Fruit fly (Drosophila melanogaster) whole organism, adult: Measurements from ENCODE around the gene CG14142.

Experiments
- CG11617 ChIP-seq: fragments of 200-800 bp; sonication (Bioruptor generic); optimal IDR thresholded peaks from 2 replicates; lab custom pipeline; 2017; ENCODE audit warnings: mild to moderate bottlenecking, missing biosample characterization, missing genetic modification reagents, missing genetic modification characterization
- CG12768 ChIP-seq: fragments of 200-800 bp; sonication (Bioruptor generic); optimal IDR thresholded peaks from 2 replicates; lab custom pipeline; 2017; ENCODE audit warnings: missing biosample characterization, missing genetic modification characterization, mild to moderate bottlenecking, moderate library complexity, missing genetic modification reagents
- CG14711 ChIP-seq: fragments of 200-800 bp; sonication (Bioruptor generic); optimal IDR thresholded peaks from 2 replicates; lab custom pipeline; 2018; ENCODE audit warnings: missing biosample characterization, mild to moderate bottlenecking, missing genetic modification characterization, moderate library complexity
- CG1620 ChIP-seq: fragments of 200-800 bp; sonication (Bioruptor generic); optimal IDR thresholded peaks from 2 replicates; lab custom pipeline; 2016; ENCODE audit warnings: missing biosample characterization, missing genetic modification characterization
- CG33017 ChIP-seq: fragments of 200-800 bp; sonication (Bioruptor generic); optimal IDR thresholded peaks from 2 replicates; lab custom pipeline; 2018; ENCODE audit warnings: missing biosample characterization, mild to moderate bottlenecking, missing genetic modification characterization, moderate library complexity
- CG5204 ChIP-seq: fragments of 200-800 bp; sonication (Bioruptor generic); optimal IDR thresholded peaks from 2 replicates; lab custom pipeline; 2016; ENCODE audit warnings: missing biosample characterization, missing genetic modification characterization
- CG7045 ChIP-seq: fragments of 200-800 bp; sonication (Bioruptor generic); optimal IDR thresholded peaks from 2 replicates; lab custom pipeline; 2017; ENCODE audit warnings: missing biosample characterization, mild to moderate bottlenecking, missing genetic modification characterization
- CG7101 ChIP-seq: fragments of 200-800 bp; sonication (Bioruptor generic); optimal IDR thresholded peaks from 2 replicates; lab custom pipeline; 2018; ENCODE audit warnings: missing biosample characterization, mild to moderate bottlenecking, missing genetic modification characterization, moderate library complexity
- Clk ChIP-seq: fragments of 200-800 bp; sonication (Bioruptor generic); optimal IDR thresholded peaks from 2 replicates; lab custom pipeline; 2017; ENCODE audit warnings: missing biosample characterization, missing genetic modification characterization
- Crg-1 ChIP-seq: fragments of 200-800 bp; sonication (Bioruptor generic); optimal IDR thresholded peaks from 2 replicates; lab custom pipeline; 2016; ENCODE audit warnings: missing biosample characterization, missing genetic modification characterization
- Hr96 ChIP-seq: fragments of 200-800 bp; sonication (Bioruptor generic); optimal IDR thresholded peaks from 2 replicates; lab custom pipeline; 2016; ENCODE audit warnings: missing biosample characterization, missing genetic modification characterization
- Mnt ChIP-seq: fragments of 200-800 bp; sonication (Bioruptor generic); optimal IDR thresholded peaks from 2 replicates; lab custom pipeline; 2016; ENCODE audit warnings: missing biosample characterization, mild to moderate bottlenecking, missing genetic modification characterization
- bab1 ChIP-seq: fragments of 200-800 bp; sonication (Bioruptor generic); optimal IDR thresholded peaks from 3 replicates; lab custom pipeline; 2019; ENCODE audit warnings: missing biosample characterization, mild to moderate bottlenecking, missing genetic modification characterization, moderate library complexity
- cic ChIP-seq: fragments of 200-800 bp; sonication (Bioruptor generic); optimal IDR thresholded peaks from 2 replicates; lab custom pipeline; 2017; ENCODE audit warnings: missing biosample characterization, mild to moderate bottlenecking, missing genetic modification characterization, moderate library complexity
- cnc ChIP-seq, 2 experiments: fragments of >200 bp; optimal IDR thresholded peaks; 2 replicates each; lab custom pipeline; 2017
- kay ChIP-seq: fragments of 200-800 bp; sonication (Bioruptor generic); peaks from one replicate; lab custom pipeline; 2016; ENCODE audit warnings: missing biosample characterization, missing genetic modification characterization, borderline replicate concordance
- ovo ChIP-seq: fragments of 200-800 bp; sonication (Bioruptor generic); optimal IDR thresholded peaks from 2 replicates; lab custom pipeline; 2016; ENCODE audit warnings: missing biosample characterization, missing genetic modification characterization
- pad ChIP-seq: fragments of 200-800 bp; sonication (Bioruptor generic); optimal IDR thresholded peaks from 3 replicates; lab custom pipeline; 2017; ENCODE audit warnings: missing biosample characterization, missing genetic modification characterization, mild to moderate bottlenecking, moderate library complexity, missing genetic modification reagents
- tj ChIP-seq: fragments of 200-800 bp; sonication (Bioruptor generic); optimal IDR thresholded peaks from 3 replicates; lab custom pipeline; 2017; ENCODE audit warnings: missing biosample characterization, mild to moderate bottlenecking, missing genetic modification characterization, moderate library complexity
- toe ChIP-seq: fragments of 200-800 bp; sonication (Bioruptor generic); optimal IDR thresholded peaks from 2 replicates; lab custom pipeline; 2016; ENCODE audit warnings: missing biosample characterization, missing genetic modification characterization

CG14142 gene

dm6 chr3L:11215244-11216121 lies 42.2 kb downstream of the CG14142 start:
- peak; percentile 99 for TF ChIP-seq CG14711 (tag; lab: Kevin White, UChicago)
- peak; percentile 77 for TF ChIP-seq CG11617 (GFP tag; lab: Kevin White, UChicago)
- TF ChIP-seq ovo (GFP tag; lab: Kevin White, UChicago) = no peak
- TF ChIP-seq CG7101 (tag; lab: Kevin White, UChicago) = peak; percentile 88
- TF ChIP-seq cnc (optimal IDR thresholded peaks at IDR 0.05; lab: Kevin White, UChicago) = no peak
- TF ChIP-seq Hr96 (GFP tag; lab: Kevin White, UChicago) = peak; percentile 69
- no peak for TF ChIP-seq tj (GFP tag; lab: Kevin White, UChicago)
- TF ChIP-seq Crg-1 (GFP tag; lab: Kevin White, UChicago) = peak; percentile 79
- peak; percentile 74 for TF ChIP-seq toe (GFP tag; lab: Kevin White, UChicago)
- peak; percentile 85 for TF ChIP-seq CG12768 (GFP tag; lab: Kevin White, UChicago)
- peak; percentile 88 for TF ChIP-seq bab1
- peak; percentile 60 for TF ChIP-seq Mnt
- TF ChIP-seq cic (GFP tag; lab: Kevin White, UChicago) = peak; percentile 64
- TF ChIP-seq CG7045 (GFP tag; lab: Kevin White, UChicago) = peak; percentile 81
- TF ChIP-seq CG5204 (GFP tag; lab: Kevin White, UChicago) = no peak
- TF ChIP-seq kay (GFP tag; lab: Kevin White, UChicago) = peak; percentile 96
- peak; percentile 62 for TF ChIP-seq pad
- TF ChIP-seq Clk = peak; percentile 79
- peak; percentile 89 for TF ChIP-seq CG33017 (tag; lab: Kevin White, UChicago)
- no peak for TF ChIP-seq CG1620 (GFP tag; lab: Kevin White, UChicago)

DNA sequence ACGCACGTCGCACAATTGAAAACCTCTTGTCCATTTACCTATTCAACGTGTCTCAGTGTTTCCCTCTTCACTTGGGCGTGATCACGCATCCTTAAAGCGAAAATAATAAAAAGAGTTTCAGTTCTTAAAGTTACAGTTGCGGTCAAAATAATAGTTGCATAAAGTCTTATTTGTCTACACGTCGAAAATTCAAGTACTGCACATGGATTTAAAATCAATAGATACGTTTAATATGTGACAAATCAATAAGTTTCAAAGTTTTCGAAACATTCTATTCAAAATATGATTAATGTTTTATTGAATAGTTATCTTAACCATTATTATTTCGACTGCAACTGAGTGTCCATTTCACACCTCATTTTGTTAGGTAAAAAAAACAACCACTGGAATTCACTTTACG lies 42.9 kb downstream of the CG14142 start:
- TF ChIP-seq tj (GFP tag; lab: Kevin White, UChicago) (no peak), CG33017 (tag; lab: Kevin White, UChicago) (no peak), toe (GFP tag; lab: Kevin White, UChicago) (no peak), ovo (GFP tag; lab: Kevin White, UChicago) (no peak), Mnt (no peak), Hr96 (GFP tag; lab: Kevin White, UChicago) (no peak), CG7045 (GFP tag; lab: Kevin White, UChicago) (no peak), CG12768 (GFP tag; lab: Kevin White, UChicago) (no peak), cic (GFP tag; lab: Kevin White, UChicago) (no peak), CG11617 (GFP tag; lab: Kevin White, UChicago) (no peak), Crg-1 (GFP tag; lab: Kevin White, UChicago) (no peak), CG1620 (GFP tag; lab: Kevin White, UChicago) (no peak), cnc (optimal IDR thresholded peaks at IDR 0.05; lab: Kevin White, UChicago) (no peak), pad (no peak), bab1 (no peak), CG14711 (tag; lab: Kevin White, UChicago) (no peak), Clk (no peak)

DNA sequence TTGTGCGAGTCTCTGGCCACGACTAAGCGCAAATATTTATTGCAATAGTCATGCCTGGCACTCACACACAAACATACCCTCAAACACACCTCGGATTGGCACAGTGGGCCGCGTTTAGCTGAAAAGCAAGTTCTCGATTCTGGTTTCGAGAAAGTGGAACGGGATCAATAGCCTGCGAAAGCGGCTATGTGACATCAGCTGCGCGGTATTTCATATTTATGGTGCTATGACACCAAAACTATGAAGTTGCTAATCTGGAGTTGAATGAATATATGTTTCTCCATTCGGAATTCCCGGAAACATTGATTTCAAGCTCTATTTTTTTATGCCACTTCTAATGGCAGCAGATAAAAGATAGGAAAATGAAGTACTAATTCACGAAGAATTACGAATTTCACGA lies 44.6 kb downstream of the CG14142 start:
- TF ChIP-seq CG33017 (tag; lab: Kevin White, UChicago) = no peak
- TF ChIP-seq cic (GFP tag; lab: Kevin White, UChicago) = no peak
- no peak for TF ChIP-seq Mnt
- TF ChIP-seq tj (GFP tag; lab: Kevin White, UChicago) = no peak
- TF ChIP-seq cnc (optimal IDR thresholded peaks at IDR 0.05; lab: Kevin White, UChicago) = no peak
- TF ChIP-seq CG1620 (GFP tag; lab: Kevin White, UChicago) = no peak
- no peak for TF ChIP-seq CG12768 (GFP tag; lab: Kevin White, UChicago)
- no peak for TF ChIP-seq Clk
- TF ChIP-seq Crg-1 (GFP tag; lab: Kevin White, UChicago) = no peak
- TF ChIP-seq Hr96 (GFP tag; lab: Kevin White, UChicago) = no peak
- TF ChIP-seq toe (GFP tag; lab: Kevin White, UChicago) = no peak

dm6 chr3L:11218892-11219291 lies 45.6 kb downstream of the CG14142 start:
- TF ChIP-seq tj (GFP tag; lab: Kevin White, UChicago) (peak; percentile 58), cic (GFP tag; lab: Kevin White, UChicago) (no peak)

DNA sequence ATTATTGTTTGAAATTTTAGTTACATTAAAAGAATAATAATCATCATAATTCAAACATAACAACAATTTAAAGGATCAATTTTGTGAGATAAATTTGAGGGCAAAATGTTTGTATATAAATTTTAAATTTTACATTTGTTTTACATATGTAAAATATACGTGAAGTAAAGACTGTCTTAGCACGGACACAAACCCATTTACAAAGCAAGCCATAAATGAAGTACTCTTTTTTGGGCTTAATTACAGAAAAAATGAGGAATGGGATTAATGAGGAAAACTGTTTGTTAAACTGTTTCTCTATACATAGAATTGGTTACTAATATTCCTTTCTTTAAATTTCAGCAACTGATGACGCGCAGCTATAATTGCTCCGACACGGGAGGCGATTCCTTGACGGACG lies 51.3 kb downstream of the CG14142 start:
- peak; percentile 72 for TF ChIP-seq kay (GFP tag; lab: Kevin White, UChicago)
- no peak for TF ChIP-seq Clk
